Worm (Caenorhabditis elegans) whole organism, early embryonic: Measurements from ENCODE around the gene nhr-271.

Source experiments
- B0310.2 ChIP-seq: sonication (generic microtip); optimal IDR thresholded peaks from 2 replicates; lab custom pipeline; 2016; ENCODE audit warnings: mild to moderate bottlenecking, missing genetic modification characterization, missing compliant biosample characterization
- F13C5.2 ChIP-seq: sonication (generic microtip); optimal IDR thresholded peaks from 2 replicates; lab custom pipeline; 2017; ENCODE audit warnings: mild to moderate bottlenecking, missing genetic modification characterization, inconsistent platforms, missing compliant biosample characterization
- aly-1 ChIP-seq: sonication (generic microtip); optimal IDR thresholded peaks from 2 replicates; lab custom pipeline; 2016; ENCODE audit warnings: missing genetic modification characterization, missing compliant biosample characterization
- ama-1 ChIP-seq: fragments of 150-350 bp; optimal IDR thresholded peaks from 2 replicates; lab custom pipeline; 2014
- ceh-13 ChIP-seq: fragments of 200-800 bp; sonication (Bioruptor generic); optimal IDR thresholded peaks from 2 replicates; lab custom pipeline; 2018; ENCODE audit warnings: mild to moderate bottlenecking, missing genetic modification characterization, missing compliant biosample characterization
- ceh-36 ChIP-seq: sonication (generic microtip); optimal IDR thresholded peaks from 2 replicates; lab custom pipeline; 2016; ENCODE audit warnings: missing genetic modification characterization, inconsistent platforms, missing compliant biosample characterization
- ets-7 ChIP-seq: sonication (generic microtip); optimal IDR thresholded peaks from 2 replicates; lab custom pipeline; 2016; ENCODE audit warnings: missing genotype, missing genetic modification characterization, missing compliant biosample characterization
- flt-1 ChIP-seq: fragments of 200-800 bp; sonication (Bioruptor generic); IDR thresholded peaks from 2 replicates; pipeline ENCODE4 v1.3.6; 2022; ENCODE audit warnings: missing genetic modification characterization, missing compliant biosample characterization
- hmbx-1 ChIP-seq: sonication (generic microtip); optimal IDR thresholded peaks from 2 replicates; lab custom pipeline; 2016; ENCODE audit warnings: mild to moderate bottlenecking, missing genetic modification characterization, missing compliant biosample characterization
- hmg-4 ChIP-seq: fragments of 200-800 bp; sonication (Bioruptor generic); optimal IDR thresholded peaks from 2 replicates; lab custom pipeline; 2018; ENCODE audit warnings: mild to moderate bottlenecking, missing genetic modification characterization, missing compliant biosample characterization
- hnd-1 ChIP-seq: sonication (generic microtip); optimal IDR thresholded peaks from 2 replicates; lab custom pipeline; 2016; ENCODE audit warnings: missing genetic modification characterization, missing compliant biosample characterization
- pes-1 ChIP-seq: fragments of 200-800 bp; sonication (Bioruptor generic); IDR thresholded peaks from 2 replicates; pipeline ENCODE4 v1.3.6; 2022; ENCODE audit warnings: missing genetic modification reagents, missing genetic modification characterization, missing compliant biosample characterization
- scrt-1 ChIP-seq: fragments of 200-800 bp; sonication (Bioruptor generic); IDR thresholded peaks from 2 replicates; pipeline ENCODE4 v1.3.6; 2022; ENCODE audit warnings: missing genetic modification characterization, missing compliant biosample characterization
- sea-1 ChIP-seq: fragments of 200-800 bp; sonication (Bioruptor generic); conservative IDR thresholded peaks from 2 replicates; pipeline ENCODE4 v1.3.6; 2022; ENCODE audit warnings: missing genetic modification characterization, missing compliant biosample characterization
- tbx-11 ChIP-seq: fragments of 200-800 bp; sonication (Bioruptor generic); IDR thresholded peaks from 2 replicates; pipeline ENCODE4 v1.3.6; 2022; ENCODE audit warnings: missing genetic modification characterization, missing compliant biosample characterization
- tbx-37 ChIP-seq: fragments of 200-800 bp; sonication (Bioruptor generic); conservative IDR thresholded peaks from 2 replicates; pipeline ENCODE4 v1.3.6; 2022; ENCODE audit warnings: missing genetic modification reagents, missing genetic modification characterization, missing compliant biosample characterization
- tra-4 ChIP-seq: sonication (generic microtip); optimal IDR thresholded peaks from 2 replicates; lab custom pipeline; 2017; ENCODE audit warnings: missing genetic modification characterization, missing compliant biosample characterization

Gene nhr-271

DNA sequence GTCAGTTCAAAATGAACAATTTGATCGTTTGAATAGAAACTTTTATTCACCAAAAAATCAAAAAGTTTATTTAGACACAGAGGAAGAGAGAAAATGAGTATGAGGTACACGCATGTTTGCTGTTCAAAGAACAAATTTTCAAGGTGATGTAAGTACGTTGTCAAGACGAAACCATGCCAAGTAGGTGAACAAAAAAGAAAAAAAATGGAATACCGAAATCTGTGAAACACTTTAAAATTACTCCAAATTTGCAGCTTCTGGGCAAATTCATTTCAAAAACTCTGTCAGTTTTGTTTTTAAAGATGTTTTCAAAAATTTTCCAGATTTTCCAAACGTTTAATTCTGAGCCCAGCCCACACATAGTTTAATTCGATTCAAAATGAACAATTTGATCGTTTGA, at the start of gene nhr-271:
nhr-271 (minus strand) TSS at position 101 of the 400 bp plus-strand sequence.
- TF ChIP-seq hnd-1 (no peak), ets-7 (no peak), pes-1 (GFP tag; lab: Robert Waterston, UW) (no peak), tra-4 (tag; lab: Kevin White, UChicago) (no peak), flt-1 (GFP tag; lab: Robert Waterston, UW) (no peak), ceh-36 (no peak), F13C5.2 (tag; lab: Kevin White, UChicago) (no peak), hmbx-1 (tag; lab: Kevin White, UChicago) (no peak), ceh-13 (no peak), B0310.2 (no peak), hmg-4 (GFP tag; lab: Kevin White, UChicago) (no peak), aly-1 (tag; lab: Kevin White, UChicago) (no peak), ama-1 (lab: Kevin White, UChicago) (no peak), scrt-1 (GFP tag; lab: Robert Waterston, UW) (no peak), sea-1 (GFP tag; lab: Robert Waterston, UW) (no peak)

DNA sequence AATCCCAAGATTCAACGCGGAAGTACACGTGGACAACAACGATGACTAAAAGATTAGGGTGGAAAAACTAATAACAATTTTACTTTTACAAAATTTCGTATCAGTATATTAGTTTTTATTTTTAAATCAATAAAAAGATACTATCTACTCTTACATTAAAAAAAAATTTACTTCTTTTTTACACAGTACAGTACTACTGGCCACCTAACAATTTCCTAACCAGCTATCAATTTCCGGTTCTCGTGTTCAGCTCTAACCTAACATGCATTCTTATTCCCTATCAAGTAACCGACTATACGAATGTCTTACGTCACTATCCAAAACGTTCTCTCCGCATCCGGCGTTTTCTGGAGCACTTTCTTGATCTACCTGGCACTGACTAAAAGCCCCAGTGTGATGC, 49.3 kb upstream of the nhr-271 start, which contains the start of gene srd-21:
srd-21 (plus strand) TSS at position 301 of the 400 bp plus-strand sequence.
- TF ChIP-seq scrt-1 (GFP tag; lab: Robert Waterston, UW) (no peak), hmg-4 (GFP tag; lab: Kevin White, UChicago) (no peak), tra-4 (tag; lab: Kevin White, UChicago) (no peak), tbx-11 (GFP tag; lab: Robert Waterston, UW) (no peak), ets-7 (no peak), sea-1 (GFP tag; lab: Robert Waterston, UW) (no peak), hmbx-1 (tag; lab: Kevin White, UChicago) (no peak)

DNA sequence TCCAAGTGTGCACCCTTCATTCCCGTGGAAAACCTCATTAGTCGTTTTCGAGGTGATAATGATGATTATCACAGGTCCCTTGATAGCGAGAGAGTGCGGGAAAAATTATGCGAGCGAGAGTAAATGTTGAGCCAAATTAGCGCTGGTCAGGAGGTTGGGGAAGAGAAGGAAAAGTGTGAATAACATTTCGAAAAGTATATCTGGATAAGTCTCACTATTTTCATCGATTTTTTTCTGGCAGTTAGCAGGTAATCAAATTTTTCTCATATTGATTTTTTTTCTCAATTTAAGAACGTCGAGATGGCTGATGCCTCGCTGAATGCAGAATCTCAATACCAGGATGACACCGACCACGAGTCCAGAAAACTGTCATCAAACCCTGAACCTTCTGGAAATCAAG, 48.7 kb upstream of the nhr-271 start, which contains the start of gene W06G6.2:
W06G6.2 (plus strand) TSS at position 301 of the 400 bp plus-strand sequence.
- no peak for TF ChIP-seq B0310.2
- TF ChIP-seq pes-1 (GFP tag; lab: Robert Waterston, UW) = no peak
- no peak for TF ChIP-seq tbx-11 (GFP tag; lab: Robert Waterston, UW)
- TF ChIP-seq ceh-13 = no peak
- TF ChIP-seq ets-7 = no peak
- TF ChIP-seq sea-1 (GFP tag; lab: Robert Waterston, UW) = no peak
- no peak for TF ChIP-seq ama-1 (lab: Kevin White, UChicago)
- no peak for TF ChIP-seq ceh-36
- no peak for TF ChIP-seq hmg-4 (GFP tag; lab: Kevin White, UChicago)
- no peak for TF ChIP-seq flt-1 (GFP tag; lab: Robert Waterston, UW)
- no peak for TF ChIP-seq F13C5.2 (tag; lab: Kevin White, UChicago)
- no peak for TF ChIP-seq tbx-37 (GFP tag; lab: Robert Waterston, UW)
- TF ChIP-seq tra-4 (tag; lab: Kevin White, UChicago) = no peak
- TF ChIP-seq hnd-1 = no peak
- no peak for TF ChIP-seq scrt-1 (GFP tag; lab: Robert Waterston, UW)
- TF ChIP-seq hmbx-1 (tag; lab: Kevin White, UChicago) = no peak
- TF ChIP-seq aly-1 (tag; lab: Kevin White, UChicago) = no peak

DNA sequence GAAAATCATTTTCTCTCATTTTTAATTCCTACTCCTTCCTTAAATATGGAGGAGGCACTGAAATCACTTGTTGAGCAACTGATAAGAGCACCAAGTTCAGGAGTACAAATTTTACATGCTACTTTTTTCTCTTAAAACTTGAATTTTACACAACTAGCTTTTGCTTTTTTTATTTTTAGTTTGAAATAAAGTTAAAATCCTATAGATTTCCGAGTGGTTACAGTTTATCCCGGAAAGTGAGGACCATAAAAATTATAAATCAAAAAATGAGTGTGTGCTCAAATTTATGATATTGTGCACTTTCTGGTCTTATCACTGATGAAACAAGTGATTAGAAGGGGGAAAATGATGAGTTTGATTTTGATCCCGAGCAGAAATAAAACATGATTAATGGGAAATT, 47.6 kb upstream of the nhr-271 start, which contains the start of gene oac-53:
oac-53 (minus strand) TSS at position 9 of the 400 bp plus-strand sequence.
- TF ChIP-seq scrt-1 (GFP tag; lab: Robert Waterston, UW) = no peak
- no peak for TF ChIP-seq ets-7
- TF ChIP-seq hmg-4 (GFP tag; lab: Kevin White, UChicago) = no peak
- TF ChIP-seq hmbx-1 (tag; lab: Kevin White, UChicago) = no peak
- TF ChIP-seq pes-1 (GFP tag; lab: Robert Waterston, UW) = no peak
- no peak for TF ChIP-seq ceh-13
- TF ChIP-seq aly-1 (tag; lab: Kevin White, UChicago) = no peak
- no peak for TF ChIP-seq ama-1 (lab: Kevin White, UChicago)

DNA sequence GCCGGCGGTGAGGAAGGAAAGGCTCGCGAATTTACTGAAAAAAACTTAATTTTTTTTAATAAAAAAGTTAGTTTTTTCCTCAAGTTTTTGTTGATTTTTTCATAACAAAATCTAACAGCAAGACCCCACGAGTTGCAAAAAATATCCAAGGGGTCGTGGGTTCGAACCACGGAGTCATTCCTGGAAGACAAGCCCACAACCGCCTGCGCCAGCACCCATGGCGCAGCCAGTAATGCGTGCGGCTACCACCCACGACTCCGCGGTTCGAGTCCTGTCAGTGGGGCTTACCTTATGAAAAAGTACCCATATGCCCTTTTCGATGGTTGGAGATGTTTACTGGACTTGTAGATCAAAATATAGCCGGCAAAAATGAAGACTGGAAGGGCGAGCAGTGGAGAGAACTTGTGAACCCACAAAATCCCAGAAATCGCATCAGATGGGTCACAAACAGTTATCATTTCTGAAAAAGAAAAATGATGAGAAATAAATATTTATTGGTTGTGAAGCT, 42.5 kb upstream of the nhr-271 start, which contains the start of gene Y70C5A.2:
Y70C5A.2 (minus strand) TSS at position 458 of the 508 bp plus-strand sequence.
- TF ChIP-seq aly-1 (tag; lab: Kevin White, UChicago) (no peak), F13C5.2 (tag; lab: Kevin White, UChicago) (no peak), pes-1 (GFP tag; lab: Robert Waterston, UW) (no peak), tbx-11 (GFP tag; lab: Robert Waterston, UW) (no peak), tra-4 (tag; lab: Kevin White, UChicago) (no peak), flt-1 (GFP tag; lab: Robert Waterston, UW) (no peak), sea-1 (GFP tag; lab: Robert Waterston, UW) (no peak), ceh-36 (no peak), ceh-13 (no peak), hnd-1 (no peak), hmbx-1 (tag; lab: Kevin White, UChicago) (no peak), B0310.2 (no peak), ama-1 (lab: Kevin White, UChicago) (no peak), hmg-4 (GFP tag; lab: Kevin White, UChicago) (no peak), tbx-37 (GFP tag; lab: Robert Waterston, UW) (no peak), scrt-1 (GFP tag; lab: Robert Waterston, UW) (no peak), ets-7 (no peak)

DNA sequence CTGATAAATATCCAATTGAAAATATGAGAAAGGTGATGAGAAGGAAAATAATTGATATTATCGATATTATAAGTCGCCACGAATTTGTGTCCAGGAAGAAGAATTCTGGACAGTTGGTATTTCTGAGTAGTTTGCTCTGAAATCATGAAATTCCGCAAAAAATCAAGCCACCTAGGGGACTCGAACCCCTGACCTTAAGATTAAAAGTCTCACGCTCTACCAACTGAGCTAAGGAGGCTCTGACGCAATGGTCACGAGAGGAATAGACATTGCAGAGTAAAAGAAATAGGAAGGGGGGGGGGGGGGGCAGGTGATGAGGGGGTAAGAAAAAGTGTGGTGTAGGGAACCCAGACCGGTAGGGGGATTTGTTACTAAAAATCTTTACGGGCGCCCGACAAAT, 41.6 kb upstream of the nhr-271 start:
- TF ChIP-seq ama-1 (lab: Kevin White, UChicago) (no peak), tbx-11 (GFP tag; lab: Robert Waterston, UW) (peak; percentile 75), tbx-37 (GFP tag; lab: Robert Waterston, UW) (peak; percentile 56), F13C5.2 (tag; lab: Kevin White, UChicago) (peak; percentile 35), scrt-1 (GFP tag; lab: Robert Waterston, UW) (0 out of 2 replicates have a peak, but pooled peaks have one; percentile 58), tra-4 (tag; lab: Kevin White, UChicago) (no peak), aly-1 (tag; lab: Kevin White, UChicago) (peak; percentile 20), sea-1 (GFP tag; lab: Robert Waterston, UW) (peak; percentile 65; the same call in 1 of the 2 replicates), B0310.2 (peak; percentile 8), ceh-36 (peak; percentile 75), ceh-13 (peak; percentile 51), hnd-1 (no peak), ets-7 (no peak), flt-1 (GFP tag; lab: Robert Waterston, UW) (peak; percentile 79), hmg-4 (GFP tag; lab: Kevin White, UChicago) (no peak), hmbx-1 (tag; lab: Kevin White, UChicago) (no peak), pes-1 (GFP tag; lab: Robert Waterston, UW) (peak; percentile 84)
